Worm (Caenorhabditis elegans) whole organism, young adult: ENCODE data around the gene C23H4.6.

Experiments used
- akir-1 ChIP-seq: fragments of 200-800 bp; sonication (Bioruptor generic); optimal IDR thresholded peaks from 2 replicates; lab custom pipeline; 2018; ENCODE audit warnings: mild to moderate bottlenecking, missing genetic modification characterization, moderate library complexity, missing compliant biosample characterization
- attf-6 ChIP-seq: fragments of 200-800 bp; sonication (Bioruptor generic); IDR thresholded peaks from 2 replicates; pipeline ENCODE4 v1.3.6; 2022; ENCODE audit warnings: missing genetic modification reagents, missing genetic modification characterization, missing compliant biosample characterization
- bed-2 ChIP-seq: fragments of 200-800 bp; sonication (Bioruptor generic); IDR thresholded peaks from 2 replicates; pipeline ENCODE4 v1.3.6; 2022; ENCODE audit warnings: missing genetic modification reagents, missing genetic modification characterization, missing compliant biosample characterization
- dpl-1 ChIP-seq: fragments of 150-350 bp; optimal IDR thresholded peaks from 2 replicates; lab custom pipeline; 2014; ENCODE audit warnings: missing biosample characterization, missing genetic modification reagents, missing genetic modification characterization
- madf-10 ChIP-seq: sonication (generic microtip); optimal IDR thresholded peaks from 2 replicates; lab custom pipeline; 2016; ENCODE audit warnings: mild to moderate bottlenecking, missing genetic modification characterization, missing compliant biosample characterization
- nfya-1 ChIP-seq: sonication (generic microtip); optimal IDR thresholded peaks from 2 replicates; lab custom pipeline; 2017; ENCODE audit warnings: antibody characterized with exemption, missing compliant biosample characterization, missing genetic modification characterization, borderline replicate concordance; ENCODE audit not compliant: insufficient read depth
- nhr-120 ChIP-seq: fragments of 200-800 bp; sonication (Bioruptor generic); IDR thresholded peaks from 2 replicates; pipeline ENCODE4 v1.3.6; 2022; ENCODE audit warnings: missing genetic modification characterization, missing compliant biosample characterization
- tlf-1 ChIP-seq: fragments of 200-800 bp; sonication (Bioruptor generic); optimal IDR thresholded peaks from 2 replicates; lab custom pipeline; 2018; ENCODE audit warnings: mild to moderate bottlenecking, missing genetic modification characterization, missing compliant biosample characterization
- unc-62 ChIP-seq: fragments of 150-350 bp; optimal IDR thresholded peaks from 2 replicates; lab custom pipeline; 2014; ENCODE audit warnings: missing biosample characterization, missing genetic modification reagents, missing genetic modification characterization
- ztf-26 ChIP-seq: sonication (generic microtip); optimal IDR thresholded peaks from 2 replicates; lab custom pipeline; 2017; ENCODE audit warnings: missing genetic modification characterization, missing compliant biosample characterization

DNA sequence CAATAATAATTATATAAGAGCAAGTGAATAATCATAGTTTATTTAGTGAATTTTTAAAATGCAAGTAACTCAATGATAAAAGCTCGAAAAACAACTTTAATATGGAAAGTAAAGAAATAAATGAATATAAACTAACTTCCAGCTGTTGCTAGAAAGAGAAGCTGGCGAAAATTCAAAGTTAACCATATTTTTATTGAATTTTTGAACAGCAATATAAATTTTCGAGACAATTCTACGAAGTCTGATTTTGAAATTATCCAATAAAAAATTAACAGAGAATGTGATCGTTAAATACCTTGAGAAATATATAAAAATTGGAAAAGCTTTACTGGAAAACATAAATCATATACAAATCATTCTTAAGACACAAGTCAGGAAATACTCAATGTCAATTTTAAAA lies 48.8 kb upstream of the C23H4.6 start:
- TF ChIP-seq unc-62 (GFP tag; lab: Kevin White, UChicago) (no peak), ztf-26 (no peak), attf-6 (GFP tag; lab: Robert Waterston, UW) (no peak), akir-1 (no peak), tlf-1 (GFP tag; lab: Kevin White, UChicago) (no peak), dpl-1 (GFP tag; lab: Kevin White, UChicago) (no peak), nhr-120 (no peak), nfya-1 (tag; lab: Kevin White, UChicago) (no peak), madf-10 (tag; lab: Kevin White, UChicago) (no peak), bed-2 (GFP tag; lab: Robert Waterston, UW) (no peak)
